Worm (Caenorhabditis elegans) whole organism, L1 larva: ENCODE measurements around the gene K03A11.1.

Source experiments
- zip-4 ChIP-seq: fragments of 200-800 bp; sonication (Bioruptor generic); optimal IDR thresholded peaks from 2 replicates; lab custom pipeline; 2018; ENCODE audit warnings: mild to moderate bottlenecking, missing genetic modification characterization, moderate library complexity, missing compliant biosample characterization

The K03A11.1 gene

DNA sequence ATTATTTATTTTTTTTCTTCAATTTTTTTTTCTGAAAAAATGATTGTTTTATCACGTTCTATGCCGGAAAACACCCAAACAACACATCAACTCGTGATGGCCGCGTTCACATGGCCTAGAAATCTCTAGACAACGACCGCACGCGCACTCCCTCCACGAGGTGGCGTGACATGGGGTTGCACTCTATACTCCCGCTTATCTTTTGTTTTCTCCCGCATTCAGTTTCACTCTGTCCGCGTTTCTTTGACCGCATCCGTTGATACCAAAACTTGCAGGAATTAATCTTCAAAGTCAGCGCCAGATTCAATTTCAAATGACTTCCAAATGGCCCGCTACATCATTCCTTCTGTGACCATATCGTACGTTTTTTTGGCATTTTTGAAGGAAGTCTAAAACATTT lies 53.5 kb downstream of the K03A11.1 start, which contains the start of gene F17H10.1 (continued):
- no peak for TF ChIP-seq zip-4 (GFP tag; lab: Kevin White, UChicago)
